Fruit fly (Drosophila melanogaster): ENCODE measurements around the gene aralar1.

DNA sequence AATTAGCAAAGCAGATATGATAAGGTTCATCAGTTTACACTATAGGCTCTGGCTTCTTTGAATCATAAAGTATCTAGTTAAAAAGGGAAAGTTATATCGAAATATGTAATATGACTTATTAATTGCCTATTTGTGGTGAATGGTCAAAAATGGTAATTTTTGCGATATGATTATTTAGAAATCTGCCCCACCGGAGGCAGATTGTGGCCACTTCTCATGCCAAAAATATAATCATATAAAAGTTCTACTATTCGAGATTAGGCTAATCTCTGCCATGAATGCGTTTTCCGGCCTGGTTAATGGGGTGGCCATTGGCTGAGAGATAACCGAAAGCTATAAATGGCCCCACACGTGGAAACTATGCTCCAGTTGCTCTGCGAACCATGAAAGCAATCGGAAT lies 27.2 kb downstream of the aralar1 start, which contains the start of gene CG15533:
- TF ChIP-seq CG8478 (optimal IDR thresholded peaks at IDR 0.05) = no peak
- no peak for TF ChIP-seq psq (optimal IDR thresholded peaks at IDR 0.05)
- no peak for TF ChIP-seq usp (GFP tag; optimal IDR thresholded peaks at IDR 0.05)
- TF ChIP-seq pan (optimal IDR thresholded peaks at IDR 0.05) = no peak
